Fruit fly (Drosophila melanogaster) S2 (cell line): Measurements from ENCODE around the gene CG11983.

Experiments
- CG8478 ChIP-seq: fragments of >200 bp; optimal IDR thresholded peaks from 2 replicates; lab custom pipeline; 2018
- CTCF ChIP-seq, 2 experiments: fragments of >200 bp; optimal IDR thresholded peaks; 2 replicates each; lab custom pipeline; 2018

The CG11983 gene

dm6 chr3R:9051937-9052680 is 44.0 kb downstream of the CG11983 start, which contains the start of gene Kdm2:
Kdm2 (plus strand) TSS chr3R:9052495.
- TF ChIP-seq CG8478 (lab: Kevin White, UChicago) (no peak), CTCF (optimal IDR thresholded peaks at IDR 0.05; lab: Kevin White, UChicago) (no peak)

dm6 chr3R:9053021-9053420 is 44.9 kb downstream of the CG11983 start:
- TF ChIP-seq CG8478 (lab: Kevin White, UChicago) (no peak), CTCF (optimal IDR thresholded peaks at IDR 0.05; lab: Kevin White, UChicago) (no peak)

- TF ChIP-seq CTCF (optimal IDR thresholded peaks at IDR 0.05; lab: Kevin White, UChicago): no peak
Measured at dm6 chr3R:9053850-9054441, 45.8 kb downstream of the CG11983 start.

- no peak for TF ChIP-seq CTCF (optimal IDR thresholded peaks at IDR 0.05; lab: Kevin White, UChicago)
- TF ChIP-seq CG8478 (lab: Kevin White, UChicago): no peak
Measured at dm6 chr3R:9054442-9055118, 46.5 kb downstream of the CG11983 start.

- TF ChIP-seq CG8478 (lab: Kevin White, UChicago) (no peak), CTCF (optimal IDR thresholded peaks at IDR 0.05; lab: Kevin White, UChicago) (no peak)
Measured at dm6 chr3R:9055119-9056105, 47.3 kb downstream of the CG11983 start.

- TF ChIP-seq CG8478 (lab: Kevin White, UChicago) (no peak), CTCF (optimal IDR thresholded peaks at IDR 0.05; lab: Kevin White, UChicago) (no peak)
Measured at dm6 chr3R:9056409-9057031, 48.4 kb downstream of the CG11983 start.

dm6 chr3R:9057032-9057397 is 48.9 kb downstream of the CG11983 start:
- TF ChIP-seq CTCF (optimal IDR thresholded peaks at IDR 0.05; lab: Kevin White, UChicago): no peak
- TF ChIP-seq CG8478 (lab: Kevin White, UChicago): no peak

dm6 chr3R:9057398-9058058 is 49.4 kb downstream of the CG11983 start:
- TF ChIP-seq CG8478 (lab: Kevin White, UChicago) (no peak), CTCF (optimal IDR thresholded peaks at IDR 0.05; lab: Kevin White, UChicago) (no peak)
